Fruit fly (Drosophila melanogaster) whole organism: ENCODE results near the gene Gr64a.

Source experiments
- CG8478 ChIP-seq: fragments of >200 bp; optimal IDR thresholded peaks from 2 replicates; lab custom pipeline; 2018; ENCODE audit warnings: inconsistent platforms
- Dll ChIP-seq: fragments of >200 bp; optimal IDR thresholded peaks from 2 replicates; lab custom pipeline; 2017
- EcR ChIP-seq, 2 experiments: fragments of >200 bp; optimal IDR thresholded peaks; 2 replicates each; lab custom pipeline; 2017; ENCODE audit warnings: missing biosample characterization in 2 of 2, missing genetic modification characterization in 2 of 2, missing genetic modification reagents in 2 of 2
- pan ChIP-seq: fragments of >200 bp; optimal IDR thresholded peaks from 2 replicates; lab custom pipeline; 2017
- psq ChIP-seq: fragments of >200 bp; optimal IDR thresholded peaks from 2 replicates; lab custom pipeline; 2017
- usp ChIP-seq: fragments of >200 bp; optimal IDR thresholded peaks from 2 replicates; lab custom pipeline; 2017; ENCODE audit warnings: missing biosample characterization, missing genetic modification characterization, mixed read lengths

The Gr64a gene

dm6 chr3L:4071561-4072049 lies 45.0 kb downstream of the Gr64a start, which contains the start of gene wit:
Gene wit (minus strand): TSS chr3L:4071717.
- no peak for TF ChIP-seq EcR (GFP tag; optimal IDR thresholded peaks at IDR 0.05; lab: Kevin White, UChicago)
- no peak for TF ChIP-seq usp (GFP tag; lab: Kevin White, UChicago)
- TF ChIP-seq Dll (lab: Kevin White, UChicago) = peak; percentile 91
- TF ChIP-seq psq = peak; percentile 65
- TF ChIP-seq pan (lab: Kevin White, UChicago) = no peak

DNA sequence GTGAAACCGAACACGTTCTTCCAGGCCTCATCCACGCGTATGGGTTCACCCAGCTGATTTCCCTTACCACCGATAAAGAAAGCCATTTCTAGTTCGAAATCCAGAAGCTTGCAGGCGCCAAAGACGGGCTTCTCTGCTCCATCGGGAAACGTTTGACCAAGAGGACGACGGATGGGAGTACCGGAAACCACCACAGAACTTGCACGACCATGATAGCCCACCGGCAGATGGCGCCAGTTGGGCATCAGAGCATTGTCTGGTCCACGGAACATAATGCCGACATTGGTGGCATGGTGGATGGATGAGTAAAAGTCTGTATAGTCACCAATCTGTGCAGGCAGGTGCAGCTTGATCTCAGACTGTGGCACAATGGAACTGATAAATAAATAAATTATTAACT lies 46.1 kb downstream of the Gr64a start:
- TF ChIP-seq psq (no peak), EcR (GFP tag; optimal IDR thresholded peaks at IDR 0.05; lab: Kevin White, UChicago) (no peak), pan (lab: Kevin White, UChicago) (no peak), CG8478 (lab: Kevin White, UChicago) (no peak), usp (GFP tag; lab: Kevin White, UChicago) (no peak), Dll (lab: Kevin White, UChicago) (no peak)

DNA sequence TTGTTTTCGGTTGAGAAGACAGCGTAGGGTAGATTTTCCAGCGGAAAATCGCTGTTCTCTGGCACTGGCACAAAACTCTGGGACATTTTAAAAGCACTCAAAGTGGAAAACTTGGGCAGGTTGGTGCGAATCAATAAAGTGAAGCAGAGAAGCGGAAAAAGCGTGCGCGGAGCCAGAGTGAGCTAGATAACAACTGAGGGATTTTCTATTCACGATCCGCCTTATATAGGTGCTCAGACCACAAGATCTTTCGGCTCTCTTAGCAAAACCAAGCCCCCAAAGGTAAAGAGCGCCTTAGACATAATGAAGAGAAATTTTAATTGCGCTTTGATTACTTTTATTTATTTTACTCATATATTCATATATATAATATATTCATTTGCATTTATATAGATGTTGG lies 47.2 kb downstream of the Gr64a start, which contains the start of gene Faa:
Faa (minus strand) TSS at position 200 of the 400 bp plus-strand sequence.
- TF ChIP-seq Dll (lab: Kevin White, UChicago) = no peak
- no peak for TF ChIP-seq usp (GFP tag; lab: Kevin White, UChicago)
- TF ChIP-seq CG8478 (lab: Kevin White, UChicago) = no peak
- no peak for TF ChIP-seq psq
- no peak for TF ChIP-seq EcR (GFP tag; optimal IDR thresholded peaks at IDR 0.05; lab: Kevin White, UChicago)

dm6 chr3L:4076907-4077306 lies 50.3 kb downstream of the Gr64a start:
- TF ChIP-seq psq (no peak), pan (lab: Kevin White, UChicago) (no peak)
